Worm (Caenorhabditis elegans) whole organism, late embryonic: ENCODE data around the gene abi-1.
A peak's percentile ranks its signal among the peaks of the same experiment; 100 is the strongest.

ENCODE experiments used
- C38D4.7 ChIP-seq: fragments of 200-800 bp; sonication (Bioruptor generic); optimal IDR thresholded peaks from 2 replicates; lab custom pipeline; 2018; ENCODE audit warnings: mild to moderate bottlenecking, missing genetic modification characterization, moderate library complexity, missing compliant biosample characterization
- K02D7.2 ChIP-seq: sonication (generic microtip); optimal IDR thresholded peaks from 2 replicates; lab custom pipeline; 2017; ENCODE audit warnings: mild to moderate bottlenecking, missing genetic modification characterization, missing compliant biosample characterization
- T23F11.4 ChIP-seq: fragments of 200-800 bp; sonication (Bioruptor generic); optimal IDR thresholded peaks from 2 replicates; lab custom pipeline; 2018; ENCODE audit warnings: mild to moderate bottlenecking, missing genetic modification characterization, missing compliant biosample characterization
- ceh-18 ChIP-seq: sonication (generic microtip); optimal IDR thresholded peaks from 2 replicates; lab custom pipeline; 2016; ENCODE audit warnings: missing genetic modification characterization, missing compliant biosample characterization
- ceh-19 ChIP-seq: fragments of 200-800 bp; sonication (Bioruptor generic); optimal IDR thresholded peaks from 2 replicates; lab custom pipeline; 2018; ENCODE audit warnings: mild to moderate bottlenecking, missing genetic modification characterization, missing compliant biosample characterization
- ceh-2 ChIP-seq: sonication (generic microtip); optimal IDR thresholded peaks from 2 replicates; lab custom pipeline; 2016; ENCODE audit warnings: missing genotype, missing genetic modification characterization, missing compliant biosample characterization
- ceh-31 ChIP-seq: sonication (generic microtip); optimal IDR thresholded peaks from 2 replicates; lab custom pipeline; 2016; ENCODE audit warnings: missing genetic modification characterization, missing compliant biosample characterization
- ceh-45 ChIP-seq: fragments of 200-800 bp; sonication (Bioruptor generic); IDR thresholded peaks from 2 replicates; pipeline ENCODE4 v1.3.6; 2022; ENCODE audit warnings: missing genetic modification reagents, missing genetic modification characterization, missing compliant biosample characterization
- ceh-48 ChIP-seq: sonication (generic microtip); optimal IDR thresholded peaks from 2 replicates; lab custom pipeline; 2016; ENCODE audit warnings: missing genetic modification characterization, inconsistent platforms, missing compliant biosample characterization
- elt-2 ChIP-seq: sonication (generic microtip); optimal IDR thresholded peaks from 2 replicates; lab custom pipeline; 2016; ENCODE audit warnings: missing genetic modification reagents, missing genetic modification characterization, missing compliant biosample characterization
- ets-4 ChIP-seq: sonication (generic microtip); optimal IDR thresholded peaks from 2 replicates; lab custom pipeline; 2016; ENCODE audit warnings: missing genetic modification characterization, missing compliant biosample characterization
- eyg-1 ChIP-seq: sonication (generic microtip); optimal IDR thresholded peaks from 2 replicates; lab custom pipeline; 2016; ENCODE audit warnings: missing genotype, missing genetic modification characterization, missing compliant biosample characterization
- fax-1 ChIP-seq: sonication (generic microtip); optimal IDR thresholded peaks from 2 replicates; lab custom pipeline; 2016; ENCODE audit warnings: missing genotype, missing genetic modification characterization, missing compliant biosample characterization
- hlh-30 ChIP-seq: sonication (generic microtip); optimal IDR thresholded peaks from 2 replicates; lab custom pipeline; 2017; ENCODE audit warnings: antibody characterized with exemption, missing genetic modification characterization, missing compliant biosample characterization; ENCODE audit not compliant: insufficient read depth
- hlh-6 ChIP-seq: sonication (generic microtip); optimal IDR thresholded peaks from 2 replicates; lab custom pipeline; 2016; ENCODE audit warnings: missing genotype, missing genetic modification characterization, missing compliant biosample characterization
- lim-6 ChIP-seq: sonication (generic microtip); optimal IDR thresholded peaks from 2 replicates; lab custom pipeline; 2016; ENCODE audit warnings: missing genetic modification characterization, missing compliant biosample characterization
- lin-11 ChIP-seq: fragments of 200-800 bp; sonication (Bioruptor generic); optimal IDR thresholded peaks from 2 replicates; lab custom pipeline; 2018; ENCODE audit warnings: mild to moderate bottlenecking, missing genetic modification characterization, missing compliant biosample characterization
- madf-2 ChIP-seq: sonication (generic microtip); optimal IDR thresholded peaks from 2 replicates; lab custom pipeline; 2017; ENCODE audit warnings: missing genetic modification characterization, missing compliant biosample characterization
- nfya-1 ChIP-seq: sonication (generic microtip); optimal IDR thresholded peaks from 2 replicates; lab custom pipeline; 2017; ENCODE audit warnings: missing genetic modification characterization, mild to moderate bottlenecking, missing compliant biosample characterization, antibody characterized with exemption, moderate library complexity
- nhr-11 ChIP-seq: fragments of 150-350 bp; optimal IDR thresholded peaks from 2 replicates; lab custom pipeline; 2014; ENCODE audit warnings: missing biosample characterization, missing genetic modification characterization
- nhr-232 ChIP-seq: sonication (generic microtip); optimal IDR thresholded peaks from 2 replicates; lab custom pipeline; 2016; ENCODE audit warnings: missing genetic modification characterization, missing compliant biosample characterization
- pha-2 ChIP-seq: sonication (generic microtip); optimal IDR thresholded peaks from 2 replicates; lab custom pipeline; 2017; ENCODE audit warnings: mild to moderate bottlenecking, missing genetic modification characterization, missing compliant biosample characterization
- pha-4 ChIP-seq: fragments of 150-350 bp; optimal IDR thresholded peaks from 2 replicates; lab custom pipeline; 2018; ENCODE audit warnings: missing biosample characterization, missing genetic modification reagents, missing genetic modification characterization
- pqm-1 ChIP-seq: sonication (generic microtip); optimal IDR thresholded peaks from 2 replicates; lab custom pipeline; 2016; ENCODE audit warnings: missing genetic modification characterization, missing compliant biosample characterization
- pros-1 ChIP-seq: fragments of 150-350 bp; optimal IDR thresholded peaks from 2 replicates; lab custom pipeline; 2014; ENCODE audit warnings: missing biosample characterization, missing genetic modification reagents, missing genetic modification characterization
- ref-2 ChIP-seq: sonication (generic microtip); optimal IDR thresholded peaks from 2 replicates; lab custom pipeline; 2016; ENCODE audit warnings: missing genetic modification characterization, missing compliant biosample characterization
- sox-2 ChIP-seq: fragments of 200-800 bp; sonication (Bioruptor generic); IDR thresholded peaks from 2 replicates; pipeline ENCODE4 v1.3.6; 2022; ENCODE audit warnings: missing genetic modification reagents, missing genetic modification characterization, missing compliant biosample characterization
- sox-4 ChIP-seq: sonication (generic microtip); optimal IDR thresholded peaks from 2 replicates; lab custom pipeline; 2017; ENCODE audit warnings: mild to moderate bottlenecking, missing genetic modification characterization, inconsistent platforms, missing compliant biosample characterization
- syd-9 ChIP-seq: sonication (generic microtip); optimal IDR thresholded peaks from 2 replicates; lab custom pipeline; 2016; ENCODE audit warnings: mild to moderate bottlenecking, missing genetic modification characterization, moderate library complexity, missing compliant biosample characterization
- tbx-7 ChIP-seq: sonication (generic microtip); optimal IDR thresholded peaks from 2 replicates; lab custom pipeline; 2016; ENCODE audit warnings: missing genotype, missing genetic modification characterization, missing compliant biosample characterization
- ttx-3 ChIP-seq: sonication (generic microtip); optimal IDR thresholded peaks from 2 replicates; lab custom pipeline; 2016; ENCODE audit warnings: missing genetic modification reagents, missing genetic modification characterization, missing compliant biosample characterization
- unc-42 ChIP-seq: sonication (generic microtip); optimal IDR thresholded peaks from 2 replicates; lab custom pipeline; 2016; ENCODE audit warnings: missing genotype, missing genetic modification characterization, missing compliant biosample characterization
- unc-86 ChIP-seq: sonication (generic microtip); optimal IDR thresholded peaks from 2 replicates; lab custom pipeline; 2016; ENCODE audit warnings: missing genetic modification characterization, missing compliant biosample characterization

abi-1 gene

ce11 chrIII:5706077-5706627 is 13.6 kb upstream of the abi-1 start, which contains the start of gene rpl-23 (continued):
- TF ChIP-seq pros-1, result peak; percentile 11
- no peak for TF ChIP-seq madf-2 (tag; lab: Kevin White, UChicago)
- TF ChIP-seq ceh-19 (GFP tag; lab: Kevin White, UChicago), result no peak
- TF ChIP-seq ttx-3 (tag; lab: Kevin White, UChicago), result no peak
- no peak for TF ChIP-seq eyg-1 (tag; lab: Kevin White, UChicago)
- peak; percentile 56 for TF ChIP-seq hlh-30 (tag; lab: Kevin White, UChicago)
- no peak for TF ChIP-seq ceh-45 (GFP tag; lab: Robert Waterston, UW)
- TF ChIP-seq lim-6 (tag; lab: Kevin White, UChicago), result no peak
- TF ChIP-seq tbx-7, result no peak
- TF ChIP-seq pha-4 (tag; lab: Kevin White, UChicago), result no peak
- TF ChIP-seq lin-11, result no peak
- TF ChIP-seq K02D7.2 (tag; lab: Kevin White, UChicago), result no peak
- peak; percentile 24 for TF ChIP-seq elt-2 (tag; lab: Kevin White, UChicago)
- TF ChIP-seq ceh-48 (tag; lab: Kevin White, UChicago), result peak; percentile 98
- TF ChIP-seq pqm-1 (tag; lab: Kevin White, UChicago), result no peak
- no peak for TF ChIP-seq ref-2 (tag; lab: Kevin White, UChicago)

ce11 chrIII:5705228-5705888 is 12.8 kb upstream of the abi-1 start, which contains the start of gene swp-1:
Gene swp-1 (minus strand): TSS chrIII:5705525.
- TF ChIP-seq nhr-11 (tag; lab: Kevin White, UChicago), result no peak
- no peak for TF ChIP-seq ref-2 (tag; lab: Kevin White, UChicago)
- no peak for TF ChIP-seq ceh-31 (tag; lab: Kevin White, UChicago)
- TF ChIP-seq sox-2 (GFP tag; lab: Robert Waterston, UW), result no peak
- no peak for TF ChIP-seq ceh-19 (GFP tag; lab: Kevin White, UChicago)

ce11 chrIII:5701491-5701890 is 9.0 kb upstream of the abi-1 start:
- TF ChIP-seq fax-1 (tag; lab: Kevin White, UChicago) (no peak), C38D4.7 (GFP tag; lab: Kevin White, UChicago) (no peak), T23F11.4 (GFP tag; lab: Kevin White, UChicago) (no peak), ceh-2 (tag; lab: Kevin White, UChicago) (no peak), pqm-1 (tag; lab: Kevin White, UChicago) (no peak), ceh-31 (tag; lab: Kevin White, UChicago) (no peak), pha-2 (tag; lab: Kevin White, UChicago) (no peak), sox-4 (tag; lab: Kevin White, UChicago) (no peak), unc-86 (tag; lab: Kevin White, UChicago) (no peak), hlh-6 (tag; lab: Kevin White, UChicago) (no peak)

ce11 chrIII:5697963-5698730 is 5.6 kb upstream of the abi-1 start, which contains the start of the genes lgg-3 and rgs-5:
Gene lgg-3 (minus strand): TSS chrIII:5698013.
Gene rgs-5 (plus strand): TSS chrIII:5698555.
- TF ChIP-seq nhr-232 (tag; lab: Kevin White, UChicago) (no peak), ceh-18 (tag; lab: Kevin White, UChicago) (no peak), nfya-1 (tag; lab: Kevin White, UChicago) (peak; percentile 21), unc-42 (tag; lab: Kevin White, UChicago) (peak; percentile 18), ttx-3 (tag; lab: Kevin White, UChicago) (no peak), ets-4 (tag; lab: Kevin White, UChicago) (peak; percentile 2), syd-9 (tag; lab: Kevin White, UChicago) (no peak)
